Fruit fly (Drosophila melanogaster): Measurements from ENCODE around the gene Capa.

Gene Capa

DNA sequence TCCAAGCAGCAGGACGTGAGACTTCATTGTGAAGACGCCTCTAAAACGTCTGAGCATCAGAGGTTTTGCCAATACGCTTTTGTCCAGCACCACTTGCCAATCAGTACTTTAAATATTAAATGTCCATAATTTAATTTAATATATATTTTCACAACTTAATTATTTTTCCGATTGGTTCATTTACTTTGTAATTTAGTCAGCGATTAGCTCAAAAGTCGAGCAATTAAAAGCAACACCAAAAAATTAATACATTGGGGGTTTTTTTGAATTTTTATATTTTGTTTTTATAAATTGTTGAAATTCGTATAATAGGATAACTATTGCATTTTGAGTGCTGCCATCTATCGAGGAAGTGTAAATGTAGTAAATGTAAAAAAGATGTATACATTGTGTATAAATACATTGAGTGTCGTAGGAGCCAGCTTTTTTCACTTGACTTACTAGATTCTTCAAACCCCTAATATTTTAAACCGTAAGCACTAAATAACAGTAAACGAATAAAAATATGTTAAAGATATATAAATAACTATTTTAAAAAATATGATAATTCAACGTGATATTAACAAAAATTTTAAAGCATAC, 10.3 kb downstream of the Capa start, which contains the start of gene CG15517:
TSS of gene CG15517 (minus strand) at position 51 of the 582 bp plus-strand sequence.
- TF ChIP-seq usp (GFP tag; optimal IDR thresholded peaks at IDR 0.05): no peak
- no peak for TF ChIP-seq pan (optimal IDR thresholded peaks at IDR 0.05)
- TF ChIP-seq Dll (optimal IDR thresholded peaks at IDR 0.05): no peak
- TF ChIP-seq EcR (GFP tag; optimal IDR thresholded peaks at IDR 0.05): no peak

DNA sequence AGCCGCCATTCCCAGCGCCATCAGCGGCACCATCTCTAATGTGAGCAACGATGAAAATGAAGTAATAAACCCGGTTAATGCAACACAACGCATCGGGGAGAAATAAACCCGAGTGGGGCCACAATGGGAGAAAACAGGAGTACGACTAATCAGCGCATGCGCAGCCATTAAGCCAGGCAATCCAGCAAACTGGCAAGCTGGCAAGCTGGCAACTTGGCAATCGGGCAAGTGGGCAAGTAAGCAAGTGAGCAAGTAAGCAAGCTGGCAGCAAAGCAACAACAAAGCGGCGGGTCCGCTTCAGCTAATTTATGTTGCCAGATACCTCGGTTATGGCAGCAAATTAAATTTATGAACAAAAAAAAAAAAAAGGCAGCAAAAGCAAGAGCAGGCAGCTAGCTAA, 14.5 kb downstream of the Capa start:
- TF ChIP-seq usp (GFP tag; optimal IDR thresholded peaks at IDR 0.05) (no peak), CG8478 (optimal IDR thresholded peaks at IDR 0.05) (no peak), psq (optimal IDR thresholded peaks at IDR 0.05) (no peak), Dll (optimal IDR thresholded peaks at IDR 0.05) (no peak)

DNA sequence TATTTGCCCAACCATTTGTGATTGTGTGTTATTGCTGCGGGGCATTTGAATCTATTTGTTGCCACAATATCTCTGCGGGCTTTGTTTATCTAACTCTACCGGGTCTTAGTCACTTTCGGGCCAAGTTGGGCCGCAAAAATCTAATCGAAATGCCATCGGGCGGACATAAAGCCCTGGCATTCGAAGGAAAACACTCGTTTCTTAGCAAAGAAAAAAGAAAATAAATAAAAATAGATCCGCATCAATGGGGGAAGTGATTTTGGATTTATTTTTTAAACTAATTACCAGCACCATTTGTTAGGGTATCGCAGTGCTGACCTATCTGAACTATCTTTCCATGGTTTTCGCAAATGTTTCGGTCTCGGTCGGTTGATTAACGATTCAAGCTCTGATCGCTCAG, 15.6 kb downstream of the Capa start:
- TF ChIP-seq psq (optimal IDR thresholded peaks at IDR 0.05) (no peak), EcR (GFP tag; optimal IDR thresholded peaks at IDR 0.05) (no peak)

DNA sequence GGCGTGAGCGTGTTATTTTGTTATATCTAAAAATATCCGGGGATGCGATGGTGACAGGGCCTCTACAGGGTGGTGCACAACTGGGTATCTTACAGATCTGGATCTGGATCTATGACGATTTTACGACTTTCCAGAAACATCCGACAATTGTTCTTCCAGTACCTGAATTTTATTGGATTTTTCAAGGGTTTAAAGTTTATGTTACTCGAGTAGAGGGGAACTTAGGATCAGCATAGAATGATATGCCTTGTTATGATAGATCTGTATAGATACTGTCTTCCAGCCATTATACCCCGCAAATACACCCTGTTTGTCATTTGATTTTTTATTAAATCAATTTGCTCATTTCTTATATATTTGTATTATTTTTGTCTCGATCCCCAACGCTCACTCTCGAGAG, 19.8 kb downstream of the Capa start:
- no peak for TF ChIP-seq usp (GFP tag; optimal IDR thresholded peaks at IDR 0.05)
- TF ChIP-seq CG8478 (optimal IDR thresholded peaks at IDR 0.05): no peak
- no peak for TF ChIP-seq psq (optimal IDR thresholded peaks at IDR 0.05)
- no peak for TF ChIP-seq Dll (optimal IDR thresholded peaks at IDR 0.05)
- TF ChIP-seq EcR (GFP tag; optimal IDR thresholded peaks at IDR 0.05): no peak
- TF ChIP-seq pan (optimal IDR thresholded peaks at IDR 0.05): no peak

DNA sequence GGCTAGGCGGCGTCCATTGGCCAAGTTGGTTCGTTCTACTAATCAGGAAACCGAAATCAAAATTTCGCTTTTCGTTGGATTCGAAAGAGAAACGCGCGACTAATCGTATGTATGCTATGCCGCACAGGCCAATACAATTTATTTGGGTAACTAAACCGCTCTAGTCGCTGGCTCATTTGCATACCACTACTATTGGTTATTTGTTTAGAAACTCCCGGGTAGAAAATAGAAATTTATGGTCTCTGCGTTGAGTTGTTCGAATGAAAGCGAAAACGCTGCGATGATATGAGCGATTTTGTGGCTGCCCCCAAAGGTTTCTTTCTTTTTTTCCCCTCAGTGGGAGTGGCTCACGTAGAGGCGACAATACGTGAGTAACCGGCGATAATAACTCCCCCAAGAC, 21.1 kb downstream of the Capa start:
- no peak for TF ChIP-seq psq (optimal IDR thresholded peaks at IDR 0.05)
- TF ChIP-seq Dll (optimal IDR thresholded peaks at IDR 0.05): no peak
- no peak for TF ChIP-seq EcR (GFP tag; optimal IDR thresholded peaks at IDR 0.05)
- no peak for TF ChIP-seq CG8478 (optimal IDR thresholded peaks at IDR 0.05)
- TF ChIP-seq usp (GFP tag; optimal IDR thresholded peaks at IDR 0.05): no peak
- TF ChIP-seq pan (optimal IDR thresholded peaks at IDR 0.05): no peak

DNA sequence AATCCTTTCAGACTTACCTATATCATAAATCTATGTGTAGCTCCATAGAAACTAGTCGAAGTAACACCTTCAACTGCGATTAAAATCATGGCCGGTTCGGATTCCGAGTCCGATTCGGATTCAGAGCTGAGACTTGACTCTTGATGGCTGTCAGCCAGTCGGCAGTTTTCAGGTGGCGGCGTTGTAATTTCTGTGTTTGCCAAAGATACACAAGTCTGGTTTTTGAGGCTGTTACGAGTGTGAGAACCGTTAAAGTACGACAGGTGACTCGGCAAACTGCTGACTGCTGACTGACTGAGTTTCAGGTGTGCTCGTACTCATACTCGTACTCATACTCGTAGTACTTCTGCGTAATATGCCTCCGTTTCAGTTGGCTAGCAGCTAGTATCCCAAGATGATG, 23.0 kb downstream of the Capa start:
- no peak for TF ChIP-seq psq (optimal IDR thresholded peaks at IDR 0.05)
- no peak for TF ChIP-seq pan (optimal IDR thresholded peaks at IDR 0.05)
- TF ChIP-seq Dll (optimal IDR thresholded peaks at IDR 0.05): no peak

DNA sequence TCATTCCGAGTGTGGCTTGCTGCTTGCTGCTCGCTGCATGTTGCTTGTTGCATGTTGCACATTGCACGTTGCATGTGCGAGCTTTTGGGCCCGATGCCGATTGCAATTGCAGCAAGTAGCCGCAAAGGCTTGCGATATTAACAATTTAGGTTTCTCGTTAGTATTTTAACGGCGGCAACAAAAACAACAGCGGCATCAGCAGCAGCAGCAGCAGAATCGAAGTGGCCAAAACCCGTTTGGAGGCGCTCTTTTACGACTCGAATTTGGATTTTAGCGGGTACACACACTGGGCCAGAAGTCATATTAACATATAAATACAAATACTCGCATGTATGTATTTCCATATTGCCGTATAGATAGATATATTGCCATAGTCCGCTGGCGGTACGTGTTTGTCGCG, 33.8 kb downstream of the Capa start:
- TF ChIP-seq EcR (GFP tag; optimal IDR thresholded peaks at IDR 0.05) (no peak), psq (optimal IDR thresholded peaks at IDR 0.05) (no peak), pan (optimal IDR thresholded peaks at IDR 0.05) (no peak), CG8478 (optimal IDR thresholded peaks at IDR 0.05) (no peak), Dll (optimal IDR thresholded peaks at IDR 0.05) (no peak), usp (GFP tag; optimal IDR thresholded peaks at IDR 0.05) (no peak)

DNA sequence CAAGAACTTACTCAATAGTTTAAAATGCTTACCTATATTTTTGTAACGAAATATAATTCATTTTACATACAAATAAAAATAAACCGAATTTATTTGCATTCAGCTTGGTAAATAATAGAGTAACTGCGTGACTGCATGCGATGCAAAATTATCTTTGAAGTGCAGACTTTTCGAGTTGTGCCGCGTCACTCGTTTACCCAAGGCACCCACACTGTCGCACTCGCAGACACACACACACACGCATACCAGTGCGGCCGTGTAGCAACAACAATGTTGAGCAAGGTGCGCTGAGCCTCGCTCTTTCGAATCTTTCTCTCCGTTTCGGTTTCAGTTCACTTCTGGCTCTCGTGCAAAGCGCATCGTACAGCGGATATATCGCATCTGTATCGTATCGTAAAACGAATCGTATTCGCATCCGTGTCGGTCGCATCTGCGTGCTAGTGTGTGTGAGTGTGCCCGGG, 37.4 kb downstream of the Capa start, which contains the start of gene CG31038:
TSS of gene CG31038 (plus strand) at position 327 of the 461 bp plus-strand sequence.
- TF ChIP-seq CG8478 (optimal IDR thresholded peaks at IDR 0.05) (no peak), pan (optimal IDR thresholded peaks at IDR 0.05) (no peak), Dll (optimal IDR thresholded peaks at IDR 0.05) (no peak), EcR (GFP tag; optimal IDR thresholded peaks at IDR 0.05) (no peak)

DNA sequence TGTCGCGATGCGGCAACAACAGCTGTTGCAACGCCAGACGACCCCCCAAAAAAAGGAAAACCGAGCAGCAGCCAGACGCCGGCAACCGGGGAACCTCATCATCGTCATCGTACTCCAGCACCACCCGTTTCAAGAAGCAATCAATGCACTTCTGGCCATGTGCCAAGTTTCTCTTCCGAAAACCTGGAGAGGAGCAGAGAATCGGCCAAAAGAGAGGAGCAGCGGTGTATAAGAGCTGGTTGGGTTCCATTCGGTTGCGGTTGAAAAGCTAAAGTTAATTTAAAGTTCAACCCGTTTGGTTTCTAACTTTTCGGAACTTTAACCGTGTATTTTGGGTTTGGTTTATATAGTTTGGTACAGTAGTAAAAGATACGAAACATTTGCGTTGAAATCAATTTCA, 37.9 kb downstream of the Capa start:
- TF ChIP-seq Dll (optimal IDR thresholded peaks at IDR 0.05) (no peak), usp (GFP tag; optimal IDR thresholded peaks at IDR 0.05) (no peak), EcR (GFP tag; optimal IDR thresholded peaks at IDR 0.05) (no peak), pan (optimal IDR thresholded peaks at IDR 0.05) (no peak), CG8478 (optimal IDR thresholded peaks at IDR 0.05) (no peak)

DNA sequence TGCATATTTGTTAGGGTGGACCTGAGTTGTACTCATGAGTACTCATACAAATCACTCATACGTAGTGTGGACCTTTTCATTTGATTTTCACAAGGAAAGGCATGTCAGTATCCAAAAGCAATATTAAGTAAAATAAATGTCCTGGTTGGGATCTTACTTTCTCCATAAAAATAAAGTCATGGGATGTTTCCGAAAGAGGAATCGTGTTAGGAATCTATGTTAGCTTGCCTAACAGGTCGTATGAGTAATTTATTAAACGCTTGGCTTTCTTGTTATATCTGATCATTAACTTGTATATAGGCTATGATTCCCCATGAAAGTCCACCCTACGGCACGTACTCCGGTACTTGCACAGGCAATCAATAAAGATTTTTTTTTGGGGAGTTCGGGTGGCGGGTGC, 38.3 kb downstream of the Capa start:
- no peak for TF ChIP-seq pan (optimal IDR thresholded peaks at IDR 0.05)
- TF ChIP-seq psq (optimal IDR thresholded peaks at IDR 0.05): no peak
- no peak for TF ChIP-seq EcR (GFP tag; optimal IDR thresholded peaks at IDR 0.05)

DNA sequence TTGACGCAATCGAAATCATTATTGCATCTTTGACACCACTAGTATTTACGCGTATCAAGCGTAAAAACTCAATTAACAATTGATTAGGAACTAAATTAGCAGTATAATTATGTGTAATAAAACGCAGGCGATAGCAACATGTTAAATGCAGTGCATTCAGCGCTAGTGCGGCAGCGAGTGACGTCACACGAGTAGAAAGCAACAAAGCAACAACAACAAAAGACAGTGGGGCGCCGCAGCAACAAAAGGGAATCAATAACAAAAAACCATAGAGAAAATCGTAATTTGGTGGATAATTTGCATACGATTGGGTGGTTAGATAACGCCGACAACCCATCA, 44.8 kb downstream of the Capa start, which contains the start of gene CG34133:
TSS of gene CG34133 (plus strand) at position 16 of the 339 bp plus-strand sequence.
- TF ChIP-seq CG8478 (optimal IDR thresholded peaks at IDR 0.05) (no peak), usp (GFP tag; optimal IDR thresholded peaks at IDR 0.05) (no peak), psq (optimal IDR thresholded peaks at IDR 0.05) (no peak), EcR (GFP tag; optimal IDR thresholded peaks at IDR 0.05) (no peak)

DNA sequence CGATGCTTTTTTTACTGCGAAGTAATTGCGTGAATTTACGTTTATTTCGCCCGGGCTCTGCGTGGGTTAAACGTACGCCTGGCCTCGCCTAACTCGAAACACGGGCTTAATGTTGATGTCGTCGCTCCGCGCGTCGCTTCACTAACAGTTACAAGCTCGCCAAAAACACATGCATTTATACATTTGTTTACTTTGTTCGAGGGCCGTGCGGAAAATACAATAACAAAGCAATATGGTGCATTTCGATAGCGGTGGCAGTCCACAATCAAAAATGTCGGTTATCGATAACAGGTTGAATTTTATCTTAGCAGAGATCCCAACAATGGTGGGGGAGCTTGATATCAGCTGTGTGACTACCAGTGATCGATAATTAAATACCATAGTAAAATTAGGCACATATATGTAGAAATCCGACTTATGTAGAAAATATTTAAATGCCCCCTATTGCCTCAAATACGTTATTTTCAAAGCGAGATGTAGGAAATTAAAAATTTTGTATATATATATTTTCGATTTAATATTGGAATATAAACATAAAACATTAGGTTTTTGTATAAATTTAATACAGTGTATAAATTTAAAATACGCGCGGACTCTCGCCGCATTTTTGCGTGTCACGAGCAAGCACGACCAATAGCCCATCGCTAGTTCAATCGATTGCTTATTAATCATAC, 45.3 kb downstream of the Capa start, which contains the start of gene Zip99C:
TSS of gene Zip99C (minus strand) at position 220 of the 674 bp plus-strand sequence.
- TF ChIP-seq psq (optimal IDR thresholded peaks at IDR 0.05) (no peak), CG8478 (optimal IDR thresholded peaks at IDR 0.05) (no peak), Dll (optimal IDR thresholded peaks at IDR 0.05) (no peak), pan (optimal IDR thresholded peaks at IDR 0.05) (no peak), usp (GFP tag; optimal IDR thresholded peaks at IDR 0.05) (no peak), EcR (GFP tag; optimal IDR thresholded peaks at IDR 0.05) (no peak)

DNA sequence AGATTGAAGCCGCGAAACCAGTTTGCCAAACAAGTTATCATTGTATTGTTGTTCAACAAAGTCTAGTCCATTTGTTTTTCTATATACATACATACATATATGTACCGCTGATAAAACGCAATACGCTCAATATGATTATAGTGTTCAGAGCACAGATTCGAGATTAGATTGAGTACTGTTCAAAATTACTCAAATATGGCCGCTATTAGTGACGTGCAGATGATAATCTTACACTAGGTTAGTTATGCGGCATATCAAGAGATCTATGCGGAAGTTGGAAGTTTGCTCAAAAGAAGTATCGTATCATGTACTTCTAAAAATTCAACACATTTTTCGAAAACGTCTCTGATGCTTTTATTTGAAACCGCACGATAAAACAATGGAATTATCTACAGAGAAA, 46.3 kb downstream of the Capa start:
- TF ChIP-seq psq (optimal IDR thresholded peaks at IDR 0.05) (no peak), pan (optimal IDR thresholded peaks at IDR 0.05) (no peak), EcR (GFP tag; optimal IDR thresholded peaks at IDR 0.05) (no peak), Dll (optimal IDR thresholded peaks at IDR 0.05) (no peak), CG8478 (optimal IDR thresholded peaks at IDR 0.05) (no peak), usp (GFP tag; optimal IDR thresholded peaks at IDR 0.05) (no peak)
